Fruit fly (Drosophila melanogaster): ENCODE data around the gene Hf.

Gene Hf

dm6 chr2L:19917860-19918259 is 49.6 kb downstream of the Hf start:
- no peak for TF ChIP-seq Abd-B (GFP tag; optimal IDR thresholded peaks at IDR 0.05)
- TF ChIP-seq h (GFP tag; optimal IDR thresholded peaks at IDR 0.05): no peak
- TF ChIP-seq Myc (optimal IDR thresholded peaks at IDR 0.05): no peak
- TF ChIP-seq Hnf4 (GFP tag; optimal IDR thresholded peaks at IDR 0.05): no peak
- TF ChIP-seq CrebA (GFP tag; optimal IDR thresholded peaks at IDR 0.05; ENCODE audit: borderline replicate concordance): no peak
- no peak for TF ChIP-seq dl (GFP tag; optimal IDR thresholded peaks at IDR 0.05; ENCODE audit: insufficient read depth in 1 of 2, partially characterized antibody in 2 of 2)
- TF ChIP-seq tai (GFP tag; optimal IDR thresholded peaks at IDR 0.05): no peak
- TF ChIP-seq Hr83 (GFP tag; optimal IDR thresholded peaks at IDR 0.05; ENCODE audit: poor library complexity, severe bottlenecking): no peak
- no peak for TF ChIP-seq brk (GFP tag; optimal IDR thresholded peaks at IDR 0.05)
- no peak for TF ChIP-seq psq (GFP tag; optimal IDR thresholded peaks at IDR 0.05)
- TF ChIP-seq ey (GFP tag; optimal IDR thresholded peaks at IDR 0.05): no peak
- no peak for TF ChIP-seq lola (GFP tag; optimal IDR thresholded peaks at IDR 0.05)
- TF ChIP-seq Mio (GFP tag; optimal IDR thresholded peaks at IDR 0.05): no peak
- no peak for TF ChIP-seq Sp1 (GFP tag; optimal IDR thresholded peaks at IDR 0.05)

dm6 chr2L:19916982-19917381 is 50.5 kb downstream of the Hf start:
- TF ChIP-seq br (GFP tag; optimal IDR thresholded peaks at IDR 0.05): no peak
- TF ChIP-seq foxo (GFP tag; optimal IDR thresholded peaks at IDR 0.05): no peak
- no peak for TF ChIP-seq OdsH (GFP tag; optimal IDR thresholded peaks at IDR 0.05)
- no peak for TF ChIP-seq ey (GFP tag; optimal IDR thresholded peaks at IDR 0.05)
- no peak for TF ChIP-seq Dif (GFP tag; optimal IDR thresholded peaks at IDR 0.05; ENCODE audit: partially characterized antibody)
- TF ChIP-seq dsf (GFP tag; optimal IDR thresholded peaks at IDR 0.05; ENCODE audit: borderline replicate concordance): no peak
- TF ChIP-seq CG32264 (GFP tag; optimal IDR thresholded peaks at IDR 0.05): no peak
- TF ChIP-seq Dfd (GFP tag; optimal IDR thresholded peaks at IDR 0.05): no peak
- TF ChIP-seq dl (GFP tag; optimal IDR thresholded peaks at IDR 0.05; ENCODE audit: insufficient read depth in 1 of 2, partially characterized antibody in 2 of 2): no peak
- TF ChIP-seq CrebA (GFP tag; optimal IDR thresholded peaks at IDR 0.05; ENCODE audit: borderline replicate concordance): no peak
- no peak for TF ChIP-seq Abd-B (GFP tag; optimal IDR thresholded peaks at IDR 0.05)
- TF ChIP-seq Rel (GFP tag; optimal IDR thresholded peaks at IDR 0.05): no peak
- no peak for TF ChIP-seq Rel (tag; optimal IDR thresholded peaks at IDR 0.05)
- no peak for TF ChIP-seq woc (GFP tag; optimal IDR thresholded peaks at IDR 0.05)
- no peak for TF ChIP-seq sv (GFP tag; optimal IDR thresholded peaks at IDR 0.05)
- no peak for TF ChIP-seq Sp1 (GFP tag; optimal IDR thresholded peaks at IDR 0.05)
- no peak for TF ChIP-seq Hnf4 (GFP tag; optimal IDR thresholded peaks at IDR 0.05)
- TF ChIP-seq jim (GFP tag; optimal IDR thresholded peaks at IDR 0.05): no peak

Measured in whole organism, wandering third instar larva.